Fruit fly (Drosophila melanogaster) whole organism, embryonic: Measurements from ENCODE around the gene CG31344.
A peak's percentile ranks its signal among the peaks of the same experiment; 100 is the strongest.

ENCODE experiments used
- B-H1 ChIP-seq: fragments of 200-800 bp; sonication (Bioruptor generic); IDR thresholded peaks from 3 replicates; pipeline ENCODE4 v1.3.6; 2022; ENCODE audit warnings: missing biosample characterization, missing genetic modification characterization
- CG10366 ChIP-seq: fragments of 200-800 bp; sonication (Bioruptor generic); IDR thresholded peaks from 2 replicates; pipeline ENCODE4 v1.3.6; 2022; ENCODE audit warnings: missing biosample characterization, missing genetic modification characterization
- CG12391 ChIP-seq: fragments of 200-800 bp; sonication (Bioruptor generic); optimal IDR thresholded peaks from 3 replicates; lab custom pipeline; 2018; ENCODE audit warnings: missing biosample characterization, mild to moderate bottlenecking, missing genetic modification characterization, moderate library complexity
- CG12659 ChIP-seq: fragments of 200-800 bp; sonication (Bioruptor generic); optimal IDR thresholded peaks from 3 replicates; lab custom pipeline; 2017; ENCODE audit warnings: mild to moderate bottlenecking, missing biosample characterization, missing genetic modification reagents, missing genetic modification characterization
- CG12769 ChIP-seq: fragments of 200-800 bp; sonication (Bioruptor generic); optimal IDR thresholded peaks from 2 replicates; lab custom pipeline; 2019; ENCODE audit warnings: missing biosample characterization, mild to moderate bottlenecking, missing genetic modification characterization, moderate library complexity
- CG14050 ChIP-seq: fragments of 200-800 bp; sonication (Bioruptor generic); IDR thresholded peaks from 3 replicates; pipeline ENCODE4 v1.3.6; 2022; ENCODE audit warnings: missing biosample characterization, missing genetic modification characterization
- CG15269 ChIP-seq: fragments of 200-800 bp; sonication (Bioruptor generic); optimal IDR thresholded peaks from 2 replicates; lab custom pipeline; 2018; ENCODE audit warnings: missing biosample characterization, mild to moderate bottlenecking, missing genetic modification characterization, moderate library complexity
- CG15514 ChIP-seq: fragments of 200-800 bp; sonication (Bioruptor generic); optimal IDR thresholded peaks from 3 replicates; lab custom pipeline; 2017; ENCODE audit warnings: missing biosample characterization, missing genetic modification characterization, mild to moderate bottlenecking, moderate library complexity, missing genetic modification reagents
- CG1647 ChIP-seq: fragments of 200-800 bp; sonication (Bioruptor generic); optimal IDR thresholded peaks from 3 replicates; lab custom pipeline; 2016; ENCODE audit warnings: missing biosample characterization, missing genetic modification characterization
- CG17186 ChIP-seq: fragments of 200-800 bp; sonication (Bioruptor generic); optimal IDR thresholded peaks from 3 replicates; lab custom pipeline; 2017; ENCODE audit warnings: missing biosample characterization, missing genetic modification reagents, missing genetic modification characterization
- CG17328 ChIP-seq: fragments of 200-800 bp; sonication (Bioruptor generic); IDR thresholded peaks from 2 replicates; pipeline ENCODE4 v1.3.6; 2022; ENCODE audit warnings: missing biosample characterization, missing genetic modification characterization
- CG17612 ChIP-seq: fragments of 200-800 bp; sonication (Bioruptor generic); IDR thresholded peaks from 2 replicates; pipeline ENCODE4 v1.3.6; 2022; ENCODE audit warnings: missing biosample characterization, missing genetic modification characterization
- CG17912 ChIP-seq: fragments of 200-800 bp; sonication (Bioruptor generic); optimal IDR thresholded peaks from 2 replicates; lab custom pipeline; 2018; ENCODE audit warnings: missing biosample characterization, mild to moderate bottlenecking, missing genetic modification characterization
- CG2116 ChIP-seq: fragments of 200-800 bp; sonication (Bioruptor generic); optimal IDR thresholded peaks from 3 replicates; lab custom pipeline; 2018; ENCODE audit warnings: missing biosample characterization, mild to moderate bottlenecking, missing genetic modification characterization
- CG31388 ChIP-seq: fragments of 200-800 bp; sonication (Bioruptor generic); optimal IDR thresholded peaks from 2 replicates; lab custom pipeline; 2016; ENCODE audit warnings: missing biosample characterization, missing genetic modification characterization
- CG3407 ChIP-seq: fragments of 200-800 bp; sonication (Bioruptor generic); optimal IDR thresholded peaks from 2 replicates; lab custom pipeline; 2018; ENCODE audit warnings: missing biosample characterization, mild to moderate bottlenecking, missing genetic modification characterization
- CG42726 ChIP-seq: fragments of 200-800 bp; sonication (Bioruptor generic); IDR thresholded peaks from 2 replicates; pipeline ENCODE4 v1.3.6; 2022; ENCODE audit warnings: missing biosample characterization, missing genetic modification characterization; ENCODE audit not compliant: partially characterized antibody
- CG4854 ChIP-seq: fragments of 200-800 bp; sonication (Bioruptor generic); optimal IDR thresholded peaks from 2 replicates; lab custom pipeline; 2016; ENCODE audit warnings: missing biosample characterization, missing genetic modification characterization, inconsistent platforms
- CG6689 ChIP-seq: fragments of 200-800 bp; sonication (Bioruptor generic); IDR thresholded peaks from 2 replicates; pipeline ENCODE4 v1.3.6; 2022; ENCODE audit warnings: missing biosample characterization, missing genetic modification characterization
- CG8388 ChIP-seq: fragments of 200-800 bp; sonication (Bioruptor generic); optimal IDR thresholded peaks from 2 replicates; lab custom pipeline; 2019; ENCODE audit warnings: missing biosample characterization, mild to moderate bottlenecking, missing genetic modification characterization, moderate library complexity
- CG9797 ChIP-seq: fragments of 200-800 bp; sonication (Bioruptor generic); optimal IDR thresholded peaks from 3 replicates; lab custom pipeline; 2018; ENCODE audit warnings: missing biosample characterization, mild to moderate bottlenecking, missing genetic modification characterization
- CHES-1-like ChIP-seq: fragments of 200-800 bp; sonication (Bioruptor generic); optimal IDR thresholded peaks from 2 replicates; lab custom pipeline; 2016; ENCODE audit warnings: missing biosample characterization, missing genetic modification characterization
- H15 ChIP-seq: fragments of 200-800 bp; sonication (Bioruptor generic); IDR thresholded peaks from 3 replicates; pipeline ENCODE4 v1.3.6; 2022; ENCODE audit warnings: missing biosample characterization, missing genetic modification characterization
- Hmr ChIP-seq: fragments of 200-800 bp; sonication (Bioruptor generic); optimal IDR thresholded peaks from 3 replicates; lab custom pipeline; 2017; ENCODE audit warnings: mild to moderate bottlenecking, missing biosample characterization, missing genetic modification reagents, missing genetic modification characterization
- Hmx ChIP-seq: fragments of 200-800 bp; sonication (Bioruptor generic); optimal IDR thresholded peaks from 2 replicates; lab custom pipeline; 2016; ENCODE audit warnings: missing biosample characterization, missing genetic modification characterization
- Max ChIP-seq: fragments of 200-800 bp; sonication (Bioruptor generic); optimal IDR thresholded peaks from 2 replicates; lab custom pipeline; 2016; ENCODE audit warnings: missing biosample characterization, mild to moderate bottlenecking, missing genetic modification characterization
- Rx ChIP-seq: fragments of 200-800 bp; sonication (Bioruptor generic); IDR thresholded peaks from 2 replicates; pipeline ENCODE4 v1.3.6; 2022; ENCODE audit warnings: missing biosample characterization, missing genetic modification characterization
- Sox100B ChIP-seq: fragments of 200-800 bp; sonication (Bioruptor generic); optimal IDR thresholded peaks from 3 replicates; lab custom pipeline; 2018; ENCODE audit warnings: missing biosample characterization, mild to moderate bottlenecking, missing genetic modification characterization
- Sry-β ChIP-seq: fragments of 200-800 bp; sonication (Bioruptor generic); optimal IDR thresholded peaks from 2 replicates; lab custom pipeline; 2018; ENCODE audit warnings: missing biosample characterization, mild to moderate bottlenecking, missing genetic modification characterization, moderate library complexity
- Ssrp ChIP-seq: fragments of 200-800 bp; sonication (Bioruptor generic); optimal IDR thresholded peaks from 2 replicates; lab custom pipeline; 2018; ENCODE audit warnings: missing biosample characterization, mild to moderate bottlenecking, missing genetic modification characterization, moderate library complexity
- TFAM ChIP-seq: fragments of 200-800 bp; sonication (Bioruptor generic); optimal IDR thresholded peaks from 2 replicates; lab custom pipeline; 2017; ENCODE audit warnings: missing biosample characterization, missing genetic modification characterization, inconsistent platforms
- ara ChIP-seq: fragments of 200-800 bp; sonication (Bioruptor generic); IDR thresholded peaks from 2 replicates; pipeline ENCODE4 v1.3.6; 2022; ENCODE audit warnings: missing biosample characterization, missing genetic modification characterization
- az2 ChIP-seq: fragments of 200-800 bp; sonication (Bioruptor generic); optimal IDR thresholded peaks from 3 replicates; lab custom pipeline; 2016; ENCODE audit warnings: missing biosample characterization, missing genetic modification characterization
- croc ChIP-seq: fragments of 200-800 bp; sonication (Bioruptor generic); conservative IDR thresholded peaks from 3 replicates; pipeline ENCODE4 v1.3.6; 2022; ENCODE audit warnings: missing biosample characterization, missing genetic modification characterization
- ewg ChIP-seq: fragments of 200-800 bp; sonication (Bioruptor generic); optimal IDR thresholded peaks from 3 replicates; lab custom pipeline; 2017; ENCODE audit warnings: mild to moderate bottlenecking, missing biosample characterization, missing genetic modification reagents, missing genetic modification characterization
- gcm2 ChIP-seq: fragments of 200-800 bp; sonication (Bioruptor generic); optimal IDR thresholded peaks from 2 replicates; lab custom pipeline; 2016; ENCODE audit warnings: missing biosample characterization, missing genetic modification characterization
- gem ChIP-seq: fragments of 200-800 bp; sonication (Bioruptor generic); optimal IDR thresholded peaks from 2 replicates; lab custom pipeline; 2019; ENCODE audit warnings: missing biosample characterization, mild to moderate bottlenecking, missing genetic modification characterization, moderate library complexity
- gro ChIP-seq: fragments of 200-800 bp; sonication (Bioruptor generic); optimal IDR thresholded peaks from 2 replicates; lab custom pipeline; 2016; ENCODE audit warnings: missing biosample characterization, missing genetic modification characterization
- gsb-n ChIP-seq: fragments of 200-800 bp; sonication (Bioruptor generic); optimal IDR thresholded peaks from 3 replicates; lab custom pipeline; 2018; ENCODE audit warnings: missing biosample characterization, mild to moderate bottlenecking, missing genetic modification characterization
- her ChIP-seq: fragments of 200-800 bp; sonication (Bioruptor generic); optimal IDR thresholded peaks from 2 replicates; lab custom pipeline; 2016; ENCODE audit warnings: missing biosample characterization, missing genetic modification characterization
- lmd ChIP-seq: fragments of 200-800 bp; sonication (Bioruptor generic); IDR thresholded peaks from 2 replicates; pipeline ENCODE4 v1.3.6; 2022; ENCODE audit warnings: missing biosample characterization, missing genetic modification characterization
- lola ChIP-seq, 3 experiments: fragments of >200 bp in 2 of 3; fragments of 200-800 bp in 1 of 3; sonication (Bioruptor generic) in 1 of 3; optimal IDR thresholded peaks; 2 replicates each; lab custom pipeline; 2017 to 2019; ENCODE audit warnings: missing biosample characterization in 3 of 3, missing genetic modification characterization in 3 of 3, mild to moderate bottlenecking in 1 of 3, moderate library complexity in 1 of 3
- org-1 ChIP-seq: fragments of 200-800 bp; sonication (Bioruptor generic); optimal IDR thresholded peaks from 2 replicates; lab custom pipeline; 2017; ENCODE audit warnings: missing biosample characterization, missing genetic modification characterization
- pzg ChIP-seq: fragments of 200-800 bp; sonication (Bioruptor generic); optimal IDR thresholded peaks from 3 replicates; lab custom pipeline; 2018; ENCODE audit warnings: missing biosample characterization, mild to moderate bottlenecking, missing genetic modification characterization, moderate library complexity
- row ChIP-seq: fragments of 200-800 bp; sonication (Bioruptor generic); IDR thresholded peaks from 3 replicates; pipeline ENCODE4 v1.3.6; 2022; ENCODE audit warnings: missing biosample characterization, missing genetic modification characterization
- seq ChIP-seq: fragments of 200-800 bp; sonication (Bioruptor generic); IDR thresholded peaks from 2 replicates; pipeline ENCODE4 v1.3.6; 2022; ENCODE audit warnings: missing biosample characterization, missing genetic modification characterization
- slbo ChIP-seq: fragments of 200-800 bp; sonication (Bioruptor generic); IDR thresholded peaks from 2 replicates; pipeline ENCODE4 v1.3.6; 2022; ENCODE audit warnings: missing biosample characterization, missing genetic modification characterization
- unpg ChIP-seq: fragments of 200-800 bp; sonication (Bioruptor generic); optimal IDR thresholded peaks from 3 replicates; lab custom pipeline; 2018; ENCODE audit warnings: missing biosample characterization, mild to moderate bottlenecking, missing genetic modification characterization, moderate library complexity
- vvl ChIP-seq: fragments of 200-800 bp; sonication (Bioruptor generic); IDR thresholded peaks from 2 replicates; pipeline ENCODE4 v1.3.6; 2022; ENCODE audit warnings: missing biosample characterization, missing genetic modification characterization
- zen ChIP-seq: fragments of 200-800 bp; sonication (Bioruptor generic); optimal IDR thresholded peaks from 3 replicates; lab custom pipeline; 2018; ENCODE audit warnings: missing biosample characterization, mild to moderate bottlenecking, missing genetic modification characterization, moderate library complexity

Gene CG31344

DNA sequence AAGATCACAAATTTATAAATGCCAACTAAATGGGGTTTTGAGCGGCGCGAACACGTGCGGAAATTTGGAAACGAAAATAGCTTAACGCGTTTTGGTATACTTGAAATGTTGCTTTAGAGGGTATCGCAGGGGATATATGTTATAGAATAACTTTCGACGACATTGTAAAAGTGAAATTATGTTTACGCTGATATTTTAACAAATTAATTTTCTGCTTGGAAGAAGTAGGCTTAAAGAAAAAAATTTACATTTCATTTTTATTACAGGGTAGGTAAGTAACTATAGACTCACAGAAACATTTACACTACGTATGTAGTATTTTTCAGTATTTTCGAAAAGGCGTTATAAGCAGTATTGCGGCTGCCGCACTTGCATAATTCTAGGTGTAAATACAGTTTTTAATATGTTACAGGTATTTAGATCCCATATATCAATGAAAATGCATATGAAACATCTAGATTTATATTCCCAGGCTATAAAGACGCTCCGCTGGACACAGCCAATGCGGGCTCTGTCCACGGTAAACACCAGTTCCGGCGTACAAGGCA lies 4.3 kb upstream of the CG31344 start, which contains the start of the genes Art3 and mRpS10 (continued):
- TF ChIP-seq CHES-1-like (GFP tag; lab: Kevin White, UChicago) (peak; percentile 100), lola (GFP tag; optimal IDR thresholded peaks at IDR 0.05; lab: Kevin White, UChicago) (peak in 1 of 3 experiments; percentile 100), slbo (peak; percentile 100), row (GFP tag; lab: Robert Waterston, UW) (peak; percentile 100), zen (tag; lab: Kevin White, UChicago) (peak; percentile 100), Sox100B (GFP tag; lab: Kevin White, UChicago) (peak; percentile 100), vvl (GFP tag; lab: Robert Waterston, UW) (peak; percentile 100), CG9797 (GFP tag; lab: Kevin White, UChicago) (peak; percentile 87), az2 (GFP tag; lab: Kevin White, UChicago) (peak; percentile 100), Hmr (GFP tag; lab: Kevin White, UChicago) (peak; percentile 100), org-1 (peak; percentile 100), CG12391 (tag; lab: Kevin White, UChicago) (peak; percentile 100), gcm2 (GFP tag; lab: Kevin White, UChicago) (peak; percentile 99), Ssrp (tag; lab: Kevin White, UChicago) (peak; percentile 100), CG17186 (GFP tag; lab: Kevin White, UChicago) (peak; percentile 98), H15 (peak; percentile 100), ara (GFP tag; lab: Robert Waterston, UW) (peak; percentile 100), CG12769 (peak; percentile 100), CG3407 (GFP tag; lab: Kevin White, UChicago) (peak; percentile 99), CG14050 (GFP tag; lab: Robert Waterston, UW) (peak; percentile 100), Hmx (GFP tag; lab: Kevin White, UChicago) (peak; percentile 99), gro (GFP tag; lab: Kevin White, UChicago) (peak; percentile 100), CG15269 (tag; lab: Kevin White, UChicago) (peak; percentile 100), CG1647 (GFP tag; lab: Kevin White, UChicago) (peak; percentile 100), CG17912 (GFP tag; lab: Kevin White, UChicago) (peak; percentile 100), gem (peak; percentile 100), Max (GFP tag; lab: Kevin White, UChicago) (peak; percentile 100), unpg (peak; percentile 100), pzg (GFP tag; lab: Kevin White, UChicago) (peak; percentile 76), CG15514 (GFP tag; lab: Kevin White, UChicago) (peak; percentile 96), CG31388 (peak; percentile 100), her (GFP tag; lab: Kevin White, UChicago) (peak; percentile 98), lmd (GFP tag; lab: Robert Waterston, UW) (peak; percentile 100), TFAM (peak; percentile 97), CG6689 (peak; percentile 100), croc (GFP tag; lab: Robert Waterston, UW) (peak; percentile 100), gsb-n (tag; lab: Kevin White, UChicago) (peak; percentile 100), seq (GFP tag; lab: Robert Waterston, UW) (peak; percentile 100), CG2116 (GFP tag; lab: Kevin White, UChicago) (peak; percentile 94), Sry-β (GFP tag; lab: Kevin White, UChicago) (peak; percentile 83), CG12659 (GFP tag; lab: Kevin White, UChicago) (peak; percentile 100), CG8388 (peak; percentile 100), CG4854 (GFP tag; lab: Kevin White, UChicago) (peak; percentile 100), ewg (GFP tag; lab: Kevin White, UChicago) (peak; percentile 100), B-H1 (GFP tag; lab: Robert Waterston, UW) (peak; percentile 100), CG42726 (GFP tag; lab: Robert Waterston, UW) (0 out of 2 replicates have a peak, but pooled peaks have one; percentile 36), CG17328 (GFP tag; lab: Robert Waterston, UW) (peak; percentile 100), Rx (GFP tag; lab: Robert Waterston, UW) (peak; percentile 100), CG17612 (GFP tag; lab: Robert Waterston, UW) (peak; percentile 100), CG10366 (GFP tag; lab: Robert Waterston, UW) (peak; percentile 100)
